Worm (Caenorhabditis elegans) whole organism, early embryonic: Measurements from ENCODE around the gene nhr-61.

ENCODE experiments used
- B0310.2 ChIP-seq: sonication (generic microtip); optimal IDR thresholded peaks from 2 replicates; lab custom pipeline; 2016; ENCODE audit warnings: mild to moderate bottlenecking, missing genetic modification characterization, missing compliant biosample characterization
- F13C5.2 ChIP-seq: sonication (generic microtip); optimal IDR thresholded peaks from 2 replicates; lab custom pipeline; 2017; ENCODE audit warnings: mild to moderate bottlenecking, missing genetic modification characterization, inconsistent platforms, missing compliant biosample characterization
- aly-1 ChIP-seq: sonication (generic microtip); optimal IDR thresholded peaks from 2 replicates; lab custom pipeline; 2016; ENCODE audit warnings: missing genetic modification characterization, missing compliant biosample characterization
- ama-1 ChIP-seq: fragments of 150-350 bp; optimal IDR thresholded peaks from 2 replicates; lab custom pipeline; 2014
- ceh-13 ChIP-seq: fragments of 200-800 bp; sonication (Bioruptor generic); optimal IDR thresholded peaks from 2 replicates; lab custom pipeline; 2018; ENCODE audit warnings: mild to moderate bottlenecking, missing genetic modification characterization, missing compliant biosample characterization
- ceh-36 ChIP-seq: sonication (generic microtip); optimal IDR thresholded peaks from 2 replicates; lab custom pipeline; 2016; ENCODE audit warnings: missing genetic modification characterization, inconsistent platforms, missing compliant biosample characterization
- ets-7 ChIP-seq: sonication (generic microtip); optimal IDR thresholded peaks from 2 replicates; lab custom pipeline; 2016; ENCODE audit warnings: missing genotype, missing genetic modification characterization, missing compliant biosample characterization
- flt-1 ChIP-seq: fragments of 200-800 bp; sonication (Bioruptor generic); IDR thresholded peaks from 2 replicates; pipeline ENCODE4 v1.3.6; 2022; ENCODE audit warnings: missing genetic modification characterization, missing compliant biosample characterization
- hmbx-1 ChIP-seq: sonication (generic microtip); optimal IDR thresholded peaks from 2 replicates; lab custom pipeline; 2016; ENCODE audit warnings: mild to moderate bottlenecking, missing genetic modification characterization, missing compliant biosample characterization
- hmg-4 ChIP-seq: fragments of 200-800 bp; sonication (Bioruptor generic); optimal IDR thresholded peaks from 2 replicates; lab custom pipeline; 2018; ENCODE audit warnings: mild to moderate bottlenecking, missing genetic modification characterization, missing compliant biosample characterization
- hnd-1 ChIP-seq: sonication (generic microtip); optimal IDR thresholded peaks from 2 replicates; lab custom pipeline; 2016; ENCODE audit warnings: missing genetic modification characterization, missing compliant biosample characterization
- pes-1 ChIP-seq: fragments of 200-800 bp; sonication (Bioruptor generic); IDR thresholded peaks from 2 replicates; pipeline ENCODE4 v1.3.6; 2022; ENCODE audit warnings: missing genetic modification reagents, missing genetic modification characterization, missing compliant biosample characterization
- scrt-1 ChIP-seq: fragments of 200-800 bp; sonication (Bioruptor generic); IDR thresholded peaks from 2 replicates; pipeline ENCODE4 v1.3.6; 2022; ENCODE audit warnings: missing genetic modification characterization, missing compliant biosample characterization
- sea-1 ChIP-seq: fragments of 200-800 bp; sonication (Bioruptor generic); conservative IDR thresholded peaks from 2 replicates; pipeline ENCODE4 v1.3.6; 2022; ENCODE audit warnings: missing genetic modification characterization, missing compliant biosample characterization
- tbx-11 ChIP-seq: fragments of 200-800 bp; sonication (Bioruptor generic); IDR thresholded peaks from 2 replicates; pipeline ENCODE4 v1.3.6; 2022; ENCODE audit warnings: missing genetic modification characterization, missing compliant biosample characterization
- tbx-37 ChIP-seq: fragments of 200-800 bp; sonication (Bioruptor generic); conservative IDR thresholded peaks from 2 replicates; pipeline ENCODE4 v1.3.6; 2022; ENCODE audit warnings: missing genetic modification reagents, missing genetic modification characterization, missing compliant biosample characterization
- tra-4 ChIP-seq: sonication (generic microtip); optimal IDR thresholded peaks from 2 replicates; lab custom pipeline; 2017; ENCODE audit warnings: missing genetic modification characterization, missing compliant biosample characterization

The nhr-61 gene

DNA sequence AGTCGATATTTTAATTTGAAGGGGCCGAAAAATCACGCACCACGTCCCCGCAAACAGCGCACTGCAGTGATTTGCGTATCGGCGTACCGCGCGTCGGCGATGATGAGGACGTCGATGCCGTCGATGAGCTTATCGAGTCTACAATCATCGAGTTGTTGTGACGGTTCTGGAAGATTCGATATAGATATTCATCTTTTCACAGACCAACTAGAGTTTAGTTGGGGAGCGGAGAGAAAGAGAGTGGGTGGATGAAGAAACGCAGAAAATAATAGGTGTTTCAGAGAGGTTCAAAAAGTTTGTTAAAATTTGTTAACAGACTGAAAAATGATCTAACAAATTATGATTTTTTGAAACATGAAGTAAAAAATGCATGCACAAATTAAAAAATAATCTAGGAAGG lies at the start of gene nhr-61:
Gene nhr-61, minus strand, starts transcription at position 168 of the 400 bp plus-strand sequence.
- TF ChIP-seq hmbx-1 (tag; lab: Kevin White, UChicago), result no peak
- TF ChIP-seq B0310.2 (tag; lab: Kevin White, UChicago), result no peak
- TF ChIP-seq pes-1 (GFP tag; lab: Robert Waterston, UW), result no peak
- TF ChIP-seq flt-1 (GFP tag; lab: Robert Waterston, UW), result no peak
- TF ChIP-seq F13C5.2 (tag; lab: Kevin White, UChicago), result no peak

DNA sequence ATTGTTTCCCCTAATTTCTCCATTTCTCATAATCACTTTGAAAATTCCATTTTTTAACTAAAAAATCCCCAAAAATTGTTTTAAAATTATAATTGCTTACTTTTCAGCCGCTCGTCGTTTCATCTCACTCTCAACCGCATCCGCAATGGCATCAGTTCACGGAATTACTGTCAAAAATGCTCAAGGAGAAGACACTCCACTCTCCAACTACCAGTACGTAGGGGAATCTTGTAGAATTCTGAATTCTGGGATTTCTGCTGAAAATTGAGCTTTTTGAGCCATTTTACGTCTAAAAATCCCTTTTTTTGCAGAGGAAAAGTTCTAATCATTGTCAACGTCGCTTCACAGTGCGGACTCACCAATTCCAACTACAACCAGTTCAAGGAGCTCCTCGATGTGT lies 49.2 kb upstream of the nhr-61 start:
- TF ChIP-seq B0310.2 (tag; lab: Kevin White, UChicago) (no peak), tbx-37 (GFP tag; lab: Robert Waterston, UW) (no peak), flt-1 (GFP tag; lab: Robert Waterston, UW) (no peak), hmbx-1 (tag; lab: Kevin White, UChicago) (no peak), pes-1 (GFP tag; lab: Robert Waterston, UW) (no peak), ceh-13 (GFP tag; lab: Kevin White, UChicago) (no peak), ama-1 (lab: Kevin White, UChicago) (no peak), tra-4 (tag; lab: Kevin White, UChicago) (no peak), sea-1 (no peak), hnd-1 (tag; lab: Kevin White, UChicago) (no peak), aly-1 (tag; lab: Kevin White, UChicago) (no peak), F13C5.2 (tag; lab: Kevin White, UChicago) (no peak), tbx-11 (GFP tag; lab: Robert Waterston, UW) (no peak), scrt-1 (GFP tag; lab: Robert Waterston, UW) (no peak), ceh-36 (no peak), ets-7 (tag; lab: Kevin White, UChicago) (no peak), hmg-4 (GFP tag; lab: Kevin White, UChicago) (no peak)

DNA sequence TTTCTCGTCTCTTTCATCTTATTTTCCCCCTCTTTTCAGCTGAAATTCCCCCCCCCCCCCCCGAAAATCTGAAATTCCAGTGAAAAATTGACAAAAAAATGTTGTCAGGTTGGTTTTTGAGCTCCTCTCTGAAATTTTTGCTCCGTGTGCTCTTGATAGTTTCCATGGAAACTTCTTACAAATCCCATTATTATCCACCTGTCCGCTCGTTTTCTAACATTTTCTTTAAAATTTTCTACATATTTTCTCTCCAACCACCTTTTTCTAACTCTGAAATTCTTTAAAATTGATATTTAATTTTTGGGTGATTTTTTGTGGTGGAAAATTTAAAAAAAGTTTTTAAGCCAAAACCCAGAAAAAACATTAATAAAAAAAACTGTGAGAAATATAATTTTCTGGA lies 48.3 kb upstream of the nhr-61 start, which contains the start of gene gpx-2:
Gene gpx-2, plus strand, starts transcription at position 99 of the 400 bp plus-strand sequence.
- no peak for TF ChIP-seq tbx-37 (GFP tag; lab: Robert Waterston, UW)
- TF ChIP-seq F13C5.2 (tag; lab: Kevin White, UChicago), result no peak
- TF ChIP-seq ets-7 (tag; lab: Kevin White, UChicago), result no peak
- no peak for TF ChIP-seq B0310.2 (tag; lab: Kevin White, UChicago)
- no peak for TF ChIP-seq hmg-4 (GFP tag; lab: Kevin White, UChicago)
- no peak for TF ChIP-seq ceh-36
- no peak for TF ChIP-seq sea-1
- no peak for TF ChIP-seq hnd-1 (tag; lab: Kevin White, UChicago)
- TF ChIP-seq aly-1 (tag; lab: Kevin White, UChicago), result no peak
- no peak for TF ChIP-seq ama-1 (lab: Kevin White, UChicago)
- no peak for TF ChIP-seq scrt-1 (GFP tag; lab: Robert Waterston, UW)
- no peak for TF ChIP-seq hmbx-1 (tag; lab: Kevin White, UChicago)
- no peak for TF ChIP-seq tra-4 (tag; lab: Kevin White, UChicago)
- no peak for TF ChIP-seq ceh-13 (GFP tag; lab: Kevin White, UChicago)

DNA sequence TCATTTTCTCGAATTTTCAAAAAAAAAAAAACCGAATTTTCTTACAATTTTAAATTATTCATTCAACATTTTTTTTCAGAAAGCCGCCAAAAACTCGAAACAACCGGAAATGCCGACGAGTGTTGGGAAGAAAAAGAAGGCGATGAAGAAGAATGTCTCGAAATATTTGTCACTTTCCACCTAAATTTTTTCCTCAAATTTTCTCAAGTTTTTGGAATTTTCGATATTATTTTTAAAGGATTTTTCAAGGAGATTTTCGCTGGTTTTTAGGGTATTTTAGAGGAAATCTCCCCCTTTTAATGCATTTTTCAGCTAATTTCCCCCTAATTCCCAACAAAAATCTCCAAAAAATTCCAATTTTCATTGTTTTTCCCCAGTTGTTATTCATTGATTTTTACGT lies 47.8 kb upstream of the nhr-61 start:
- TF ChIP-seq hmg-4 (GFP tag; lab: Kevin White, UChicago), result no peak

DNA sequence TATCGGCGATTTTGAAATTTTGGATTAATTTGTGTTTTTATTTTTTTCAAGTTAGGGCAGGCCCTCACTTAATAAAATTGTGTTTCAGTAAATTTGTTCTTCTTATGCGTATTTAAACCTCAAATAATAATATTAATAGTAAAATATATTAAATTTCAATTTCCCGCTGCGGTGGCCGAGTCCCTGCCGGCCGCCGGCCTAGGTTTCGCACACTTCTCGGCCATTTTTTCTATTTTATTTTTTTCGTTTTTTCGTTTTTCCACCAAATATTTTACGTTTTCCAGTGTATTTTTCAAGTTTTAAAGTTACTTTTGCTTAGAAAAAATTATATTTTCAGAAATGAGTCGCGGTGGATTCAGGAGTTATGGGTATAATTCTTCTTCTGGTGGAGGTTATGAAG lies 38.6 kb upstream of the nhr-61 start, which contains the start of gene rbm-28:
Gene rbm-28, plus strand, starts transcription at position 338 of the 400 bp plus-strand sequence.
- TF ChIP-seq tbx-37 (GFP tag; lab: Robert Waterston, UW) (peak; percentile 62; the same call in 1 of the 2 replicates), hmg-4 (GFP tag; lab: Kevin White, UChicago) (no peak), hnd-1 (tag; lab: Kevin White, UChicago) (no peak), flt-1 (GFP tag; lab: Robert Waterston, UW) (no peak), pes-1 (GFP tag; lab: Robert Waterston, UW) (peak; percentile 67; the same call in 1 of the 2 replicates), ets-7 (tag; lab: Kevin White, UChicago) (no peak), ama-1 (lab: Kevin White, UChicago) (no peak), scrt-1 (GFP tag; lab: Robert Waterston, UW) (no peak)

DNA sequence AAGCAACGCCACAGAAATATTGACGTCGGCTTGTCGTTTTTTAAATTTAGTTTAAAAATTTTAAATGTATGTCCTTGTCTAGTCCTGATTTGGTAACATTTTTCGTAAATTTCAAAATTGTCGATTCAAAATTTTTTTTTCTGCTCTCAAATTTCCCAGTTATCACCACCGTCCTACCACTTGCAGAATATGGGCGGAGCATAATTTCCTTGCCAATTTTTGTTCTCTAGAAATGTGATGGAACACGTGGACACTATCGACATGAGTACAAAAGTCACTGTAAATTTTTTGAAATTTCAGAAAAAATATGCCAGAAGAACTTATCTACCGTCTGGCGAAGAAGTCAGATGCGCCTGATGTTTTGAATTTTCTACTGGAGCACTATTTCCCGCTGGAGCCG lies 36.9 kb upstream of the nhr-61 start, which contains the start of gene R05H10.7:
Gene R05H10.7, plus strand, starts transcription at position 301 of the 400 bp plus-strand sequence.
- TF ChIP-seq ama-1 (lab: Kevin White, UChicago) (no peak), hnd-1 (tag; lab: Kevin White, UChicago) (no peak), tra-4 (tag; lab: Kevin White, UChicago) (no peak), tbx-11 (GFP tag; lab: Robert Waterston, UW) (no peak), B0310.2 (tag; lab: Kevin White, UChicago) (no peak)

- TF ChIP-seq scrt-1 (GFP tag; lab: Robert Waterston, UW) (no peak), aly-1 (tag; lab: Kevin White, UChicago) (no peak), ets-7 (tag; lab: Kevin White, UChicago) (no peak), tra-4 (tag; lab: Kevin White, UChicago) (no peak), hmbx-1 (tag; lab: Kevin White, UChicago) (no peak), ceh-13 (GFP tag; lab: Kevin White, UChicago) (no peak), F13C5.2 (tag; lab: Kevin White, UChicago) (no peak), tbx-11 (GFP tag; lab: Robert Waterston, UW) (no peak), hnd-1 (tag; lab: Kevin White, UChicago) (no peak)
Observed at ce11 chrII:14851483-14851882, 33.1 kb upstream of the nhr-61 start, which contains the start of gene R05H10.1. Gene R05H10.1 (plus strand): TSS chrII:14851816.

DNA sequence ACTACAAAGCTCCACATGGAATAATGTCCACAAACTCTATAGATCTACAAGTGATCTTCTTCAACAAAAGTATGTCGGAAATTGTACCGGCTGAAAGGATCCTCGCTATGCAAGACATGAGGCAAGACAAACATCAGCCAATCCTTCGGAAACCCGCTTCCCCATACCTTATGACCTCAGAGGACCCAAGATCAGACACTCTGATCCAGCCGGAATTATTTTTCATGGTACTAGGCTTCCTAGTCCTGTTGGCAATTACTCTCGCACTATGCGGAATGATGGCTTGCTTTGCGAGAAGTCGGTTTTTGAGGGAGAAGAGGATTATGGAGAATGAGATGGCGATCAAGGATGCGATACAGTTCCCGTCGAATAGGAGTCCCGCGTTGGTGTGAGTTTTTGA lies 31.6 kb upstream of the nhr-61 start:
- TF ChIP-seq pes-1 (GFP tag; lab: Robert Waterston, UW), result no peak
- TF ChIP-seq ets-7 (tag; lab: Kevin White, UChicago), result no peak
- TF ChIP-seq hmg-4 (GFP tag; lab: Kevin White, UChicago), result no peak
- no peak for TF ChIP-seq ceh-36
- no peak for TF ChIP-seq ama-1 (lab: Kevin White, UChicago)
